Worm (Caenorhabditis elegans): Measurements from ENCODE around the gene ugt-18.

Gene ugt-18

ce11 chrV:12795927-12796326 is 24.1 kb upstream of the ugt-18 start:
- TF ChIP-seq nhr-20 (tag; optimal IDR thresholded peaks at IDR 0.05) (peak; percentile 5), elt-3 (tag; optimal IDR thresholded peaks at IDR 0.05) (peak in 1 of 6 experiments; percentile 4), pag-3 (tag; optimal IDR thresholded peaks at IDR 0.05; ENCODE audit: borderline replicate concordance, insufficient read depth) (no peak), elt-2 (tag; optimal IDR thresholded peaks at IDR 0.05) (peak; percentile 54), snu-23 (GFP tag; optimal IDR thresholded peaks at IDR 0.05) (no peak)

DNA sequence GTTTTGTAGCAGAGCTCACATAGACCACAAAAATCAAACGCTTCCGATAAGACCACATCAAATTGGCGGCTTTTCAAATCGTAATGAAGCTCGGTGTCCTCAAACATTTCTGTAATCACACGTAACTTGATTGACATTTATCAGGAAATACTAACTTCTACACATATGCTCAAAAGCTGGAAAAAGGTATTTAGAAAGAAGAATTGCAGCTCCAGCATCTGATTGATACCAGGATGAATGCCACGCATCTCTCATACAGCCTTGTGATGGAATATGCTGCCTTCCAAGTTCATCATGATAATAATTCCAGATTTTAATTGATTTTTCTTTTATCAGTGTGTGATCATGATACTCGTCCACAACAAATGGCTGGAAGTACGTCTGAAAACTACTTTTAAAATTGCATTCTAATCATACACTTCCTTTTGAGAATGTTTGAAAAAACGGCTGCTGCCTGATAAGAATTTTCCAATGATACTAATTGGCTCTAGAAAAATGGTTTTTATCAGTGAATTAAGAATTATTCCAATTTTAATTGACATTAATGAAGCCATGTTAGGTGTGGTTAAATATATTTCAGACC is 23.1 kb upstream of the ugt-18 start:
- TF ChIP-seq elt-2 (tag; optimal IDR thresholded peaks at IDR 0.05) (peak; percentile 66), lin-39 (tag; optimal IDR thresholded peaks at IDR 0.05) (no peak)

DNA sequence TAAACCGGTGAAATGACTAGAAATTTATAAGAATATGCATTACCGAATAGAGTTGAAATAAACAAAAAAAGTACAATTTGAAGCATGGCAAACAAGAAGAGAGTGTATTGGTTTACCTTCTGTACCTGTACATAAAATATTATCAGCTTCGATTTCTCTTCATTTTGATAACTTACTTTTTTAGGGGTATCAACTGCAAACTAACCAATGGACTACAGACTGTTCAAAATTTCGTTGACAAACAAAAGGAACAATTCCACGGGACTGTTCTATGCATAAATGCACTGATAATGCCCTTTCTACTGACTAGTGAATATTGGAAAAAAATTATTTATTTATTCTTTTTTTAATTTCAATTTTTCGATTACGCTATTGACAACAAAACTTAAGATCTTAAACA is 22.1 kb upstream of the ugt-18 start, which contains the start of gene ugt-6:
TSS of gene ugt-6 (minus strand) at position 233 of the 400 bp plus-strand sequence.
- TF ChIP-seq snu-23 (GFP tag; optimal IDR thresholded peaks at IDR 0.05) (no peak), lir-3 (tag; optimal IDR thresholded peaks at IDR 0.05; ENCODE audit: poor library complexity) (no peak), lin-14 (GFP tag; optimal IDR thresholded peaks at IDR 0.05) (no peak), isw-1 (GFP tag; IDR thresholded peaks at IDR 0.05) (no peak), ceh-8 (GFP tag; optimal IDR thresholded peaks at IDR 0.05) (no peak), Y116A8C.19 (tag; optimal IDR thresholded peaks at IDR 0.05; ENCODE audit: borderline replicate concordance) (no peak), nhr-28 (tag; optimal IDR thresholded peaks at IDR 0.05) (no peak), xbp-1 (tag; optimal IDR thresholded peaks at IDR 0.05) (no peak), egl-27 (tag; optimal IDR thresholded peaks at IDR 0.05) (no peak), aha-1 (tag; optimal IDR thresholded peaks at IDR 0.05) (no peak), fos-1 (tag; optimal IDR thresholded peaks at IDR 0.05) (no peak), fkh-10 (GFP tag; optimal IDR thresholded peaks at IDR 0.05) (no peak), nhr-84 (tag; optimal IDR thresholded peaks at IDR 0.05) (no peak), mep-1 (tag; optimal IDR thresholded peaks at IDR 0.05) (no peak), fkh-8 (tag; optimal IDR thresholded peaks at IDR 0.05) (no peak), egl-13 (tag; optimal IDR thresholded peaks at IDR 0.05) (no peak), swsn-7 (tag; optimal IDR thresholded peaks at IDR 0.05) (no peak), unc-98 (GFP tag; IDR thresholded peaks at IDR 0.05) (no peak), ces-1 (GFP tag; optimal IDR thresholded peaks at IDR 0.05) (no peak), ztf-4 (tag; optimal IDR thresholded peaks at IDR 0.05) (no peak)

DNA sequence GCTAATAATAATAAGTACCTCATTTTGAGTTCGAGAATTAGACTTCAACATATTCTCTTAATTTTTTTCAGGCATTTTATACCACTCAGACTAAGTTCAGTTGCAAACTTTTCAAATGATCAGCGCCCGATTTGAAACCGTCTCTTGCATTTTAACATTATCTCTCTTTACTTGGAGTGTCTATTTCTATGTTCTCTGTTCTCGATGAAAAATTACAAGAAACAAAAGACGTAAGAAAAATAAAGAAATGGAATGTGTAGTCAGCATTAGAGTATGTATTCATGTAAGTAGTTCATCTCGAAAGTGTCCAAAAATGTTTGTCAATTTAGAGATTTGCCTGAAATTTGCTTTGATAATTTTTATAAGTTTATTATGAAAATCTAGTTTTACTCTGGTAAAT is 19.9 kb upstream of the ugt-18 start, which contains the start of gene ugt-3:
TSS of gene ugt-3 (minus strand) at position 101 of the 400 bp plus-strand sequence.
- TF ChIP-seq ces-1 (GFP tag; optimal IDR thresholded peaks at IDR 0.05) (no peak), lsy-2 (tag; optimal IDR thresholded peaks at IDR 0.05) (no peak), xbp-1 (tag; optimal IDR thresholded peaks at IDR 0.05) (no peak), lin-39 (tag; optimal IDR thresholded peaks at IDR 0.05) (no peak), swsn-7 (tag; optimal IDR thresholded peaks at IDR 0.05) (no peak), rnt-1 (tag; optimal IDR thresholded peaks at IDR 0.05) (no peak), ceh-63 (GFP tag; optimal IDR thresholded peaks at IDR 0.05) (no peak), C34B4.2 (tag; optimal IDR thresholded peaks at IDR 0.05) (no peak), mef-2 (tag; optimal IDR thresholded peaks at IDR 0.05) (no peak)

ce11 chrV:12803274-12803673 is 16.8 kb upstream of the ugt-18 start, which contains the start of gene srbc-45:
Gene srbc-45, plus strand, starts transcription at chrV:12803574.
- TF ChIP-seq rnt-1 (tag; optimal IDR thresholded peaks at IDR 0.05) (no peak), nhr-28 (tag; optimal IDR thresholded peaks at IDR 0.05) (no peak), nhr-85 (tag) (no peak), unc-130 (tag; optimal IDR thresholded peaks at IDR 0.05) (no peak), isw-1 (GFP tag; IDR thresholded peaks at IDR 0.05) (no peak), nhr-237 (tag; optimal IDR thresholded peaks at IDR 0.05) (no peak), hpl-2 (GFP tag; optimal IDR thresholded peaks at IDR 0.05) (no peak), ets-5 (GFP tag; IDR thresholded peaks at IDR 0.05) (no peak), fkh-10 (GFP tag; optimal IDR thresholded peaks at IDR 0.05) (no peak), mab-9 (GFP tag; IDR thresholded peaks at IDR 0.05) (no peak)

All from whole organism, L1 larva.